Fruit fly (Drosophila melanogaster) whole organism: ENCODE data around the gene SmE.
A peak's percentile ranks its signal among the peaks of the same experiment; 100 is the strongest.

Experiments
- CG8478 ChIP-seq: fragments of >200 bp; optimal IDR thresholded peaks from 2 replicates; lab custom pipeline; 2018; ENCODE audit warnings: inconsistent platforms
- Dll ChIP-seq: fragments of >200 bp; optimal IDR thresholded peaks from 2 replicates; lab custom pipeline; 2017
- EcR ChIP-seq, 2 experiments: fragments of >200 bp; optimal IDR thresholded peaks; 2 replicates each; lab custom pipeline; 2017; ENCODE audit warnings: missing biosample characterization in 2 of 2, missing genetic modification characterization in 2 of 2, missing genetic modification reagents in 2 of 2
- pan ChIP-seq: fragments of >200 bp; optimal IDR thresholded peaks from 2 replicates; lab custom pipeline; 2017
- psq ChIP-seq: fragments of >200 bp; optimal IDR thresholded peaks from 2 replicates; lab custom pipeline; 2017
- usp ChIP-seq: fragments of >200 bp; optimal IDR thresholded peaks from 2 replicates; lab custom pipeline; 2017; ENCODE audit warnings: missing biosample characterization, missing genetic modification characterization, mixed read lengths

Gene SmE

DNA sequence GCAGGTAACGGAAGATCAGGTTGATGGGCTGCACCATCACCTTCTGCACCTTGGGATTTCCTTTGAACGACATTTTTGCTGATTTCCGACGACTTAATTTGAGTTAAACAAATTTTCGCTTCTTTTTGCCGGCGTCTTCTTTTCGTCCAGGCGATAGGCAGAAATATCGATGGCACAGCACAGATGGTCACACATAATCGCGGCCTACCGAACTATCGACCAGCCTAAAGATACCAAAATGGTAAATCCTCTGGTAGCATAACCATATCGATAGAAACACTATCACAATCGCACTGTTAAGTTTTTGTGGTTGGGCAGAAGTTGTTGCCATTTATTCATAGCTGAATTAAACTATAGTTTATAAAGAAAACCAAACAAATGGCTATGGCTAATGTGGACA lies at the start of gene SmE, which contains the start of gene CG34132:
Gene SmE, minus strand, starts transcription at position 180 of the 400 bp plus-strand sequence.
Gene CG34132, plus strand, starts transcription at position 233 of the 400 bp plus-strand sequence.
- no peak for TF ChIP-seq pan (lab: Kevin White, UChicago)
- TF ChIP-seq CG8478 (lab: Kevin White, UChicago): no peak
- no peak for TF ChIP-seq EcR (GFP tag; optimal IDR thresholded peaks at IDR 0.05; lab: Kevin White, UChicago)
- TF ChIP-seq Dll: no peak
- TF ChIP-seq usp (GFP tag; lab: Kevin White, UChicago): no peak
- no peak for TF ChIP-seq psq (lab: Kevin White, UChicago)

DNA sequence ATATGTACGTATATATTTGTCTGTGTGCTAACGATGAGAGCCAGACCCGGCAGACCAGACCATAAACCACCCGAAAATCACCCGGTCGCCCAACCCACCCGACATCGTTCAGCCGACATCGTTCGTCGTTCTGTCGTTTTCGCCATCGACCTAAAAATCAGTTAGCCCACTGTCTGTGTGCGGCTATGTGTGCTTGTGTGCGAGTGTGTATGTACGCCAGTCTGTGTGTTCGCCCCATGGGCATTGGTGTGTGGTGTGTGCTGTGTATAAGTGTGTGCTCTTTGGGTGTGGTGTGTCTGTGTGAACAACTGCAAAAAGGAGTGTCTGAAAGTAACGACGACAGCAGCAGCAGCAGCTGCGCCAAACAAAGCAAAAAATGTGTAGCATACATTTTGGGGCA lies 47.9 kb upstream of the SmE start:
- TF ChIP-seq pan (lab: Kevin White, UChicago) (no peak), EcR (GFP tag; optimal IDR thresholded peaks at IDR 0.05; lab: Kevin White, UChicago) (no peak), Dll (no peak)

DNA sequence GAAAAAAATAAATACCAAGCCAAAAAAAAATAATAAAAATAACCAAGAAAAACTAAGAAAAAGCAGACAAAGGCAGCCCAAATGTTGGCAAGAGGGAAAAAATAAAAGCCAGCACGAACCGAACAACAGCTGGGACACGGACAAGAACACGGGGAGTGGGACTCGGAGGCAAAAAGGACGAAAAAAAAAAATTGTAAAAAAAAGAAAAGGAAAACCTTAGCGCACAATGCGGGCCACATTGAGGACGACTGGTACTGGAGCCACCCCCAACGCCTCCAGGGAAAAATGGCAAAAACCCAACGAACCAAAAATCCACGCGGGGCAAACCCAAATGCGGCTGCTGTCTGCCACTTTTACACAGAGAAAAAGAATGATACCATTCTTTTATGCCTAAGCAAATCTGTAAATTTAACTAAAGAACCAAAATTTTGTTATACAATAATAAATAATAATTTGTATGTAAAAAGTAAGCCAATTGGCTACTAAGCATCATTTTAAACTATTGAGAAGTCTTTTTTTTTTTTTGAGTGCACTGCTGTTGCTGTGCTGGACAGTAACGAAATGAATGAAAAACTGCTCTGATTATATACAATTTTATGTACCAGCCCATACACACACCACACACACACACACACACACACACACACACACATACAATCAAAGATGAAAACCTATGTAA lies 47.0 kb upstream of the SmE start:
- TF ChIP-seq Dll: no peak
- no peak for TF ChIP-seq EcR (GFP tag; optimal IDR thresholded peaks at IDR 0.05; lab: Kevin White, UChicago)

DNA sequence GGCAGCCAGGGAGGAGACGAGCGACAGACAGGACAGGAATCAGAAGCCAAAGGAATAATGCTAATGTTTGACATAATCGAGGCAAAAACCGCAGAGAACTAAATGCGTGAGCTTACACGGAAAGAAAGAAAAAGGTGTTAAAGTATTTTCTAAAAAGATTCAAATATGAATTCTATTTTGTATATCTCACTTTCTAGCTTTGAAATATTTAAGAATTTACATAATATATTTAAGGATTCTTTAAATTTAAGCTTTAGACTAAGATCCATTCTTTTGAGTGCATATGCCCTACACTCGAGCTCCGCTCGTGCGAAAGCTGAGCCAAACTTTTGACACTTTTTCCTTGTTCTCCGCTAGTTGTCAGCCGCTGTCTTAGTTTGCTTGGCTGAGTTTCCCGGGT lies 46.0 kb upstream of the SmE start:
- TF ChIP-seq pan (lab: Kevin White, UChicago) (no peak), usp (GFP tag; lab: Kevin White, UChicago) (no peak), psq (lab: Kevin White, UChicago) (no peak), EcR (GFP tag; optimal IDR thresholded peaks at IDR 0.05; lab: Kevin White, UChicago) (no peak), CG8478 (lab: Kevin White, UChicago) (no peak), Dll (no peak)

DNA sequence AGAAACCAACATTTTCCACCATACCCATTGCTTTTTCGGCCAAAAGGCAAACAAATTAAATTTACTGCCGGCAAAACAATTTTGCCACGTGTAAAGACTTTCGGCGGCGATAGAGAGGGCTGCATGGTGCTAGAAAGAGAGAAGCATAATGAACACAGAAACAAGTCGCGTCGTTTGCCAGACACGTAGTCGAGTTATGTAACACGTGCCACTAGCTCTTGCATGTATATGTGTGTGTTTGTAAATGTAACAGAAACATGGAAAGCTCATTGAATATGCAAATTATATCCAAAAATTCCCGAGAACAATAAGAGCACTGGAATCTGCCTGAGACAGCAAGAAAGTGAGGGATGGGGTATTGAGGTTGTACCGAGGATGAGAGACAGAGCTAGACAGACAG lies 45.5 kb upstream of the SmE start:
- no peak for TF ChIP-seq CG8478 (lab: Kevin White, UChicago)
- no peak for TF ChIP-seq Dll
- TF ChIP-seq psq (lab: Kevin White, UChicago): no peak
- TF ChIP-seq usp (GFP tag; lab: Kevin White, UChicago): no peak
- no peak for TF ChIP-seq pan (lab: Kevin White, UChicago)
- TF ChIP-seq EcR (GFP tag; optimal IDR thresholded peaks at IDR 0.05; lab: Kevin White, UChicago): no peak

DNA sequence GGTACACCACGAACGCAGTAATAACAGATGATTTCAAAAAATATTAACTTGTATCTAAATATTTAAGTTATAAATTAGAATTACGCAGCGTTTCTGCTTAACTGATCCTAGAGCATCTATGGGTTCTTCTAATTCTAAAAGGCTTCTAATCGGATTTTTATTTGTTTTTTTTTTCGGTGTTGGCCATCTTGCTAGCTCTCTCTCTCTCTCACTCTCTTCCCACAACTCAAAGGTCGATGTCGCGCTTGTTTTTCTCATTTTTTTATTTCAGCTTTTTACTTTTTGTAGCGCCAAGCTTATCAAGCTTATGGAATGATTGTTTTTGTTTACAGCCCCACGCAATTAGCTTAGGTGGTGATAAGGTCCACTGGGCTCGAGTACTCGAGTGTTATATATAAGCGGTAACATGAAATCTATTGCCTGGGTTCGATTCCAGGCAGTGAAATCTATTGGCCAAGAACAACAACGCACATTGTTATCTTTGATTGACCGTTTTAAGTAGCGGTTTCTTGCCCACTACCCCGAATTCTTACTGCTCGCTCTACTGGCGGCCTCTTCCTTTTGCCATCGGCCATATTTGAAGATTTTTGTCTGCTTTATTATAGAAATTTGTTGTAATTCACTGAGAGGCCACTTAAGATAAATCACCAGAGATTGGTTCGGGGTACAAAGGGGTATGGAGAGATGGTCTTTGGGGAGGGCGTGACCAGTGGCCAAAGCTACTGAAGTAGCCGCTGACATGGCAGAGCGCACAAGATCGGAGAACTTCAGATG lies 41.2 kb upstream of the SmE start:
- TF ChIP-seq psq (lab: Kevin White, UChicago) (no peak), CG8478 (lab: Kevin White, UChicago) (no peak), Dll (no peak), usp (GFP tag; lab: Kevin White, UChicago) (no peak), pan (lab: Kevin White, UChicago) (no peak)

DNA sequence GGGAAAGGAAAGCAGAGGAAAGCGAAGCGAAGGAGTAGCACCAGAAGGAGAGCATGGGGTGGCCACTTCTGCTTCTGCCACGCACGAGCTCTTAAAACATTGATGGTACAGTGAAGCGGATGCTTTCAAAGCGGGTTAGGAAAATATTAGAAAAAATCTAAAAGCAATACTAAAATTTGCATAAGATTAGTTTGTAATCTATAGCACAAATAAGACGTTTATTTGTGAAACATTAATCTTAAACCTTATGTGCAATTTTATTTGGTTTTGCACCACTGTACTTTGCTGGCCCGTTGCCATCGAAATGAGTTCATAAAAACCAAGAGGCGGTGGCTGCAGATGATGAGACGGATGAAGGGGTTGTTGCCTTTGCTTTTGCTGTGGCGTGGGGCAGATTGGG lies 40.1 kb upstream of the SmE start:
- TF ChIP-seq Dll (no peak), EcR (GFP tag; optimal IDR thresholded peaks at IDR 0.05; lab: Kevin White, UChicago) (peak in 1 of 2 experiments; percentile 19), CG8478 (lab: Kevin White, UChicago) (no peak), pan (lab: Kevin White, UChicago) (no peak)

DNA sequence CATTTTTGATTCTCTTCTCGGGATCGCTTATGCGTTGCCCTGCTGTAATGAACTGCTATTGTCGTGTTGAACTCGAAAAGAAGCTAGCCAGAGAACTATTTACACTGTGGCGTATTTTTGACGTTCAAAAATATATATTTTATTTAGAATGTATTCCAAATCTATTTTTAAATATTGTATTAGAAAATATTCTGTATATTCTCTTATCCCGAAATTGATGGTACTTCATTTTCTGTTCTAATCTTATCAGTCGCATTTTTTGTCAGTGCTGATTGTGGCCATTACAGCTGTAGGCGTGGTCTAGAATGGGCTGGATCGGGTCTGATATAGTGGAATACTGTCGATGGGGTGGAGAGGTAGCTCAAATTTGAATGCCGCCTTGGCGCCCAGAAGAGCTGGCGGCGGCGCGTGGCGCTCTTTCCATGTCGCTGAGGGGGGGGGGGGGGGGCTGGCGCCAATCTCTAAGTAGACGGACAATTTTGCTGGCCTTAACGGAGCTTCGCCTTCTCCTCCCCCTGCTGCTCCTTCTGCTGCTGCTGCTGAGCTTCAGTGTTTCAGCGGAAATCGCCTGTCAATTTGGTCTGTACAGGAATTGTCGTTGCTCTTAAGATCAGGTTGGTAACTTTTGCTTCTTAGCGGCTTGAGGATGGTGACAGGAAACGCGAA lies 38.5 kb upstream of the SmE start:
- TF ChIP-seq EcR (GFP tag; optimal IDR thresholded peaks at IDR 0.05; lab: Kevin White, UChicago): no peak

DNA sequence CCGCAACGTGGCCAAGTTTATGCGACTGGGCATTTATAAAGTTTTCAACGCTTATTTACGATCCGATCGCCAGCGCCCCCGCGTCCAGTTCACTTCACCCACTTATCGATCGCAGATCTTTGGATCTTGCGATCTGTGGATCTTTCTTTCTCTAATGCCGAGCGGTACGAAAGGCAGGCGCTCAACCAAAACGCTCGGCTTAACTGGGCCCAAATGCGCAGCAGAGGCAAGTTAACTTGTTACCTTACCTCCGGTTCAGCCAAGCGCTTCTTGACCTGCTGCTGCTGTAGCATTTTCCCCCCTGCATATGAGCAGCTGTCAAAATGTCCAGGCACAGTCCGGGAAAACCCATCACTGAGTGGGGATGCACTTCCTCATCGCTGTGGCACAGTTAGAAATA lies 36.8 kb upstream of the SmE start:
- TF ChIP-seq CG8478 (lab: Kevin White, UChicago): no peak
- no peak for TF ChIP-seq Dll
- TF ChIP-seq EcR (GFP tag; optimal IDR thresholded peaks at IDR 0.05; lab: Kevin White, UChicago): no peak
- no peak for TF ChIP-seq pan (lab: Kevin White, UChicago)
- TF ChIP-seq psq (lab: Kevin White, UChicago): no peak
- TF ChIP-seq usp (GFP tag; lab: Kevin White, UChicago): no peak

DNA sequence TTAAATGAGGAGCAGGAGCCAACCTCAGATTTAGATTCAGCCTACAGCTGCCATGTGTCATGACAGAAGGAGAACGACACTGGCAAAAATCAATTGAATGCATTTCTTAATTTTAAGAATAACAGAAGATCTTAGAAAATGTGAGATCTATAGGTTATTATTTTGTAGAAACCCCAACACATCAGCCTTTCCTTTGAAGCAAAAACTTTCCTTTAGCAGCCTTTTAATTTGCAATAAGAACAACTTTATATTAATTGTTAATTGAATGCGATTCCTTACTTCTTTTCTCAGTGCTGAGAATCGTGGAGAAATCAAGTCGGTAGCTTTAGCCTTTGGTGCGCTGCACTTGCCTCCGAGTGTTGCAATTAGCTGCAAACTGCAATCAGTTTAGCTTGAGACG lies 35.3 kb upstream of the SmE start:
- TF ChIP-seq Dll: no peak
- no peak for TF ChIP-seq pan (lab: Kevin White, UChicago)
- no peak for TF ChIP-seq usp (GFP tag; lab: Kevin White, UChicago)
- TF ChIP-seq EcR (GFP tag; optimal IDR thresholded peaks at IDR 0.05; lab: Kevin White, UChicago): no peak
- TF ChIP-seq psq (lab: Kevin White, UChicago): no peak
- TF ChIP-seq CG8478 (lab: Kevin White, UChicago): no peak

DNA sequence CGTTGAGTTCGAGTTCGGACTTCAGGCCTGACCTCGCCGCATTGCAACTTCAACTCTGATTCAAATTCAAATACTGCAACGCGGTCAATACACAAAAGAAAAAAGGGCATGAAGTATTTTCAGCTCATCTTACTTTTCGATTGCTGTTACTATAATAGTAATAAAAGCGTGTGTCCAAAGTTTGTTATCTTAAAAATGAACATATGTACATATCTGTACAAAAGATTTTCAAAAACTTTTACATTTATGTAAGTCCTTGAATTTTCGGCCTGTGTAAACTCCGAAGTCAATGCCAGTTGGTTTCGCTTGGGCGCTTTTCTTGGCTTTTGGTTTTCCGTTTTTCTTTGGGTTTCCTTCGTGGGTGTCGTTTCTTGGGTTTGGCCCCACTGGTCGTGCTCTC lies 33.5 kb upstream of the SmE start:
- TF ChIP-seq Dll: no peak
- no peak for TF ChIP-seq psq (lab: Kevin White, UChicago)
- TF ChIP-seq EcR (GFP tag; optimal IDR thresholded peaks at IDR 0.05; lab: Kevin White, UChicago): no peak
- TF ChIP-seq usp (GFP tag; lab: Kevin White, UChicago): no peak
- TF ChIP-seq CG8478 (lab: Kevin White, UChicago): no peak
- no peak for TF ChIP-seq pan (lab: Kevin White, UChicago)

DNA sequence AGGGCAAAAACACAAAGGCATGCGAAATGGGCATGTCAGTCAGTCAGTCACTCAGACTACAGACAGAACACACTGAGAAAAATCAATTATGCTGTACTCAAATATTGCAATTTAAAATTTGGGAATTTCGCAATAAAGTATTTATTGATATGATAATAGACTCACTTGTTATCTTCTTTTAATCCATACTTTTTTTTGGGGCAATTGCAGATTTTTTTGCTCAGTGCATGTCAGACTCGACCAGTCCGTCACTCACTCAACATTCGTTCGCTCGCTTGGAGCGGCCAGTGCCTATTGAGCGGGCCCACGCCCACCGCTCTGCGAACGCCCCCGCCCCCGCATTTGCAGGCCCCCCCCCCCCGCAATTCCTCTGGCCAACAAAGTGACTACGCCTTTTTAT lies 31.1 kb upstream of the SmE start:
- no peak for TF ChIP-seq CG8478 (lab: Kevin White, UChicago)
- no peak for TF ChIP-seq Dll
- TF ChIP-seq usp (GFP tag; lab: Kevin White, UChicago): no peak
- no peak for TF ChIP-seq psq (lab: Kevin White, UChicago)
- TF ChIP-seq EcR (GFP tag; optimal IDR thresholded peaks at IDR 0.05; lab: Kevin White, UChicago): no peak
- TF ChIP-seq pan (lab: Kevin White, UChicago): no peak
